Worm (Caenorhabditis elegans) whole organism, L1 larva: ENCODE data around the gene riok-3.

ENCODE experiments used
- ama-1 ChIP-seq: fragments of 150-350 bp; optimal IDR thresholded peaks from 2 replicates; lab custom pipeline; 2014
- hlh-4 ChIP-seq: sonication (generic microtip); optimal IDR thresholded peaks from 2 replicates; lab custom pipeline; 2016; ENCODE audit warnings: mild to moderate bottlenecking, missing genetic modification characterization, missing compliant biosample characterization
- jun-1 ChIP-seq: fragments of 150-350 bp; optimal IDR thresholded peaks from 2 replicates; lab custom pipeline; 2014; ENCODE audit warnings: missing biosample characterization, missing genetic modification reagents, missing genetic modification characterization
- lin-35 ChIP-seq, 2 experiments: fragments of 150-350 bp; optimal IDR thresholded peaks; 2 replicates each; lab custom pipeline; 2014; ENCODE audit warnings: missing biosample characterization in 2 of 2, missing genetic modification characterization in 2 of 2, missing genetic modification reagents in 2 of 2
- lin-39 ChIP-seq: fragments of 150-350 bp; optimal IDR thresholded peaks from 2 replicates; lab custom pipeline; 2014; ENCODE audit warnings: missing biosample characterization, missing genetic modification reagents, missing genetic modification characterization
- lir-3 ChIP-seq: sonication (generic microtip); optimal IDR thresholded peaks from 2 replicates; lab custom pipeline; 2016; ENCODE audit warnings: mild to moderate bottlenecking, missing genetic modification characterization, moderate library complexity, missing compliant biosample characterization; ENCODE audit not compliant: poor library complexity
- nhr-77 ChIP-seq: fragments of 150-350 bp; optimal IDR thresholded peaks from 2 replicates; lab custom pipeline; 2014; ENCODE audit warnings: missing biosample characterization, missing genetic modification characterization
- rnt-1 ChIP-seq: sonication (generic microtip); optimal IDR thresholded peaks from 2 replicates; lab custom pipeline; 2016; ENCODE audit warnings: mild to moderate bottlenecking, missing genetic modification characterization, moderate library complexity, missing compliant biosample characterization
- skn-1 ChIP-seq: fragments of 150-350 bp; optimal IDR thresholded peaks from 2 replicates; lab custom pipeline; 2014; ENCODE audit warnings: missing biosample characterization, missing genetic modification characterization
- tbx-2 ChIP-seq: sonication (generic microtip); optimal IDR thresholded peaks from 2 replicates; lab custom pipeline; 2016; ENCODE audit warnings: missing genetic modification characterization, missing compliant biosample characterization
- unc-130 ChIP-seq: fragments of 150-350 bp; optimal IDR thresholded peaks from 2 replicates; lab custom pipeline; 2017; ENCODE audit warnings: missing biosample characterization, missing genetic modification characterization, inconsistent platforms
- ztf-11 ChIP-seq, 2 experiments: sonication (generic microtip); optimal IDR thresholded peaks; 2 replicates each; lab custom pipeline; 2016 to 2017; ENCODE audit warnings: missing genetic modification characterization in 2 of 2, missing biosample characterization in 1 of 2, missing compliant biosample characterization in 1 of 2

ce11 chrIII:9779080-9779479 is 25.7 kb downstream of the riok-3 start:
- no peak for TF ChIP-seq ztf-11 (tag; optimal IDR thresholded peaks at IDR 0.05; lab: Kevin White, UChicago)
- no peak for TF ChIP-seq hlh-4 (tag; lab: Kevin White, UChicago)
- no peak for TF ChIP-seq lir-3 (tag; lab: Kevin White, UChicago)
- TF ChIP-seq unc-130 = no peak
- TF ChIP-seq lin-39 (tag; lab: Kevin White, UChicago) = no peak
- no peak for TF ChIP-seq nhr-77 (tag; lab: Kevin White, UChicago)
- no peak for TF ChIP-seq tbx-2
- TF ChIP-seq lin-35 (GFP tag; optimal IDR thresholded peaks at IDR 0.05; lab: Kevin White, UChicago) = no peak
- no peak for TF ChIP-seq skn-1 (tag; lab: Kevin White, UChicago)
- no peak for TF ChIP-seq rnt-1
- TF ChIP-seq jun-1 (tag; lab: Kevin White, UChicago) = no peak
- TF ChIP-seq ama-1 = no peak
